Fruit fly (Drosophila melanogaster) Kc167 (cell line): ENCODE measurements around the gene ssp3.

Experiments
- Myc ChIP-seq: fragments of >200 bp; optimal IDR thresholded peaks from 2 replicates; lab custom pipeline; 2017; ENCODE audit warnings: missing external identifiers
- Sin3A ChIP-seq: fragments of >200 bp; optimal IDR thresholded peaks from 2 replicates; lab custom pipeline; 2018; ENCODE audit warnings: missing external identifiers
- h ChIP-seq: fragments of >200 bp; optimal IDR thresholded peaks from 3 replicates; lab custom pipeline; 2018; ENCODE audit warnings: missing external identifiers
- insv ChIP-seq: fragments of >200 bp; optimal IDR thresholded peaks from 3 replicates; lab custom pipeline; 2018; ENCODE audit warnings: missing external identifiers
- psq ChIP-seq: fragments of >200 bp; optimal IDR thresholded peaks from 2 replicates; lab custom pipeline; 2017; ENCODE audit warnings: missing external identifiers
- ttk ChIP-seq: sonication (Bioruptor generic); optimal IDR thresholded peaks from 2 replicates; lab custom pipeline; 2017; ENCODE audit warnings: missing external identifiers

The ssp3 gene

dm6 chr2L:18914829-18915228 is 28.9 kb downstream of the ssp3 start:
- TF ChIP-seq h = no peak
- TF ChIP-seq Sin3A (lab: Kevin White, UChicago) = no peak
- no peak for TF ChIP-seq Myc (lab: Kevin White, UChicago)
- TF ChIP-seq psq = no peak
- no peak for TF ChIP-seq ttk
- no peak for TF ChIP-seq insv

- TF ChIP-seq Sin3A (lab: Kevin White, UChicago) (no peak), ttk (no peak), h (no peak), insv (no peak)
Observed at dm6 chr2L:18907491-18907890, 36.3 kb downstream of the ssp3 start.

- TF ChIP-seq h = no peak
- TF ChIP-seq insv = no peak
- no peak for TF ChIP-seq Sin3A (lab: Kevin White, UChicago)
- no peak for TF ChIP-seq psq
- no peak for TF ChIP-seq ttk
- no peak for TF ChIP-seq Myc (lab: Kevin White, UChicago)
Observed at dm6 chr2L:18906615-18907014, 37.1 kb downstream of the ssp3 start.

dm6 chr2L:18900976-18901375 is 42.8 kb downstream of the ssp3 start:
- TF ChIP-seq insv (no peak), ttk (no peak), h (no peak), psq (no peak), Myc (lab: Kevin White, UChicago) (no peak), Sin3A (lab: Kevin White, UChicago) (no peak)

dm6 chr2L:18899862-18900261 is 43.9 kb downstream of the ssp3 start:
- no peak for TF ChIP-seq Sin3A (lab: Kevin White, UChicago)
- no peak for TF ChIP-seq h
- no peak for TF ChIP-seq insv
- no peak for TF ChIP-seq ttk
- TF ChIP-seq psq = no peak
- TF ChIP-seq Myc (lab: Kevin White, UChicago) = no peak

- no peak for TF ChIP-seq Myc (lab: Kevin White, UChicago)
- no peak for TF ChIP-seq h
- TF ChIP-seq ttk = no peak
- TF ChIP-seq Sin3A (lab: Kevin White, UChicago) = no peak
- TF ChIP-seq psq = no peak
- no peak for TF ChIP-seq insv
Observed at dm6 chr2L:18899254-18899653, 44.5 kb downstream of the ssp3 start.

- TF ChIP-seq Sin3A (lab: Kevin White, UChicago) = no peak
- no peak for TF ChIP-seq insv
- TF ChIP-seq ttk = no peak
- TF ChIP-seq h = no peak
- TF ChIP-seq psq = no peak
- TF ChIP-seq Myc (lab: Kevin White, UChicago) = no peak
Observed at dm6 chr2L:18897992-18898391, 45.8 kb downstream of the ssp3 start.

DNA sequence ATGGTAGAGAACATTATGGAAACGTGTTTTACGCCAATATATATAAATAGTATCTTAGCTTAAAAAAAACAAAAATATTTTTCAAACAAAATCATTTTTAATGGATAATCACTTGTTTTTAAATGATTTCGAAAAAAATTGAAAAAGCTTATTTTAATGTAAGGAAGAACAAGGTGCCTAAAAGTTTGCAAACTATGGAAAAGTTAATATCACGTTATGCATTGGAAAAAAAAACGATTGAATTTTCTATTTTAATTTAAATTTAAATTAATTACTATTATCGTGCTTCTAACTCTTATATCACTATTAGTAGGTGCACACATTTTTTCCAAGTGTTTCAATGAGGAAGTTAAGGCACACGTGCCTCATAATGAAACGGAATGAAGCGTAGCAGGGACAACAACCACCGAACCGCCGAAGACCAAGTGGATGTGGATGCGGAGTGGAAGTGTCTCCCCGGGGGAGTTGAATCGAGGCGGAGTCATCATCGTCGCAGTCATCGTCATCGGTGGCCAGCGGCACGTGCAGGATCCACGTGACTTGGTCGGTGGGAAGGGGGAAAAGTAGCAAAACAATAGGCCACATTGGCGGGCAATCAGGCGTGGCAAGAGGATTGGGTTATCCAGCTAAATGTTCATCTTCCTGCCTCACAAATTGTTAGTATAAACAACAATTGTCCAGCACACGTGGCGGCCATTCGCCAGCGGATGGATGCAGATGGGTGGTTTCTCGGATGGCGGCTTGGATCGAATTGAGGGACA is 46.8 kb downstream of the ssp3 start:
- TF ChIP-seq insv (no peak), Myc (lab: Kevin White, UChicago) (no peak), Sin3A (lab: Kevin White, UChicago) (no peak), ttk (no peak), h (no peak), psq (no peak)

DNA sequence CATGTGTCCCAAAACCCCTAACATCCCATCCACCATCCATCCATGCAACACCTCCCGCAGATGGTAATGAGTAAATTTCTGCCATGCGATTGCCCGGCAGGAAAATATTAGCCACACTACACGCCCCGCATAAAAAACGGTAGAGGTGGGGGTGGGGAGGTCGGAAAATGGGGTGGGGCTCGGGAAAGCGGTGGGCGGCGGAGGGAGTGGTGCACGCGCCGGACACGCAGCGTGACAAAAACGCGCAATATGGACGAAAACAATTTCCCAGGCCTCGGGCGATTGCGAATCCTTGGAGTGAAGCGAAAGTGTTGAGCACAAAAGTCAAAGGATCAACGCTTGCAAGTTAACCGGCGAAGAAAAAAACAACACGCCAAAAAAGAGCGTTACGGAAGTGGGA is 47.4 kb downstream of the ssp3 start:
- no peak for TF ChIP-seq insv
- no peak for TF ChIP-seq Myc (lab: Kevin White, UChicago)
- no peak for TF ChIP-seq psq
- no peak for TF ChIP-seq h
- TF ChIP-seq Sin3A (lab: Kevin White, UChicago) = no peak
- no peak for TF ChIP-seq ttk

DNA sequence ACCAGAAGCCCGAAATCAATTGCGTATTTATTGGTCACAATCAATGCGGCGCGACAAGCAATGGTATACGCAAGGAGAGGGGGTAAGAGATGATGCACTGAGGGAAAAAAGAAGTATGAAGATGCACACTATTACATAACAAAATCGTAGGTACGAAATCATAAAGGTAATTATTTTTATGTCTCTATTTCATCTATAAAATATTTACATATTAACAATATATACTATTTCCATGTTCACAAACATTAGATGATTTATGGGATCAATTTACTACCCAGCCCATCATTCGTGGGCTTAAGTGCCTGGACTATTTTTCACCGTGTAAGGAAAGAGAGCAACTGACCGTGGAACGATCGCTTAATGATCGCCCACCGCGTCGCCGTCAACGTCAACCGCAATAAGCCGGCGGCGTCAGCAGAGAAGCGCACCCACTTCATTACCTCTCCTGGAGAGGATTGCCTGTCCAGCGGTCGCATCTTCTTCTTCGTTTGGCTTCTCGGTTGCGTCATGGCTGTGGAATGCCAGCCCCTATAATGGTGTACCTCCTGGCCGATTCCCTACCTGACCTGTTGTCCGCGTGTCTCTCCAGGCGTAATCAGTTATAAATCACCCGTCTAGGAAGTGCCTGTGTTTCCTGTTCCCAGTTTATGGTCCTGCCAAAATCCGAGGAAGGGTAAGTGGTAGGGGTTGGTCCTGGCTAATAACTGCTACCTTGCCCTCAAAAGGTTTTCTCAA is 48.6 kb downstream of the ssp3 start:
- TF ChIP-seq insv (no peak), h (no peak), Sin3A (lab: Kevin White, UChicago) (no peak), ttk (no peak), psq (no peak)

DNA sequence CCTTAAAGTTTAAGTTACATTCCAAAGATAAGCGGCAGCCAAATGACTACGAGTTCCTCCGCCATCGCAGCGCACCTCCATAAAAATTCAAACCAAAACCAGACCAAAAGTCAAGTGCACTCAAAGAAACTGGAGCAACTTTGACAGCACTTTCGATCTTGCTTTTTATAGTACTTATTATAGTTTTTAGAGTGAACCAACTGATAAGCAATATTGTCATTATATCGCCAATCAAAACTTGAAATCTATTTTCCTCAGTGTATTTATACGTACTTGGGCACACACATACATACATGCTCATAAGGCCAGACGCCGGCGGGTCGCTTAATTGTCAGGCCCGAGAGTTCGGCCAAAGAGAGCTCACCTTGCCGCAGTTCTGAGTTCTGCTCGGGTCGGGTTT is 53.7 kb downstream of the ssp3 start:
- TF ChIP-seq ttk = no peak
- TF ChIP-seq h = no peak
- no peak for TF ChIP-seq psq
- TF ChIP-seq insv = no peak
- no peak for TF ChIP-seq Myc (lab: Kevin White, UChicago)
- TF ChIP-seq Sin3A (lab: Kevin White, UChicago) = no peak

DNA sequence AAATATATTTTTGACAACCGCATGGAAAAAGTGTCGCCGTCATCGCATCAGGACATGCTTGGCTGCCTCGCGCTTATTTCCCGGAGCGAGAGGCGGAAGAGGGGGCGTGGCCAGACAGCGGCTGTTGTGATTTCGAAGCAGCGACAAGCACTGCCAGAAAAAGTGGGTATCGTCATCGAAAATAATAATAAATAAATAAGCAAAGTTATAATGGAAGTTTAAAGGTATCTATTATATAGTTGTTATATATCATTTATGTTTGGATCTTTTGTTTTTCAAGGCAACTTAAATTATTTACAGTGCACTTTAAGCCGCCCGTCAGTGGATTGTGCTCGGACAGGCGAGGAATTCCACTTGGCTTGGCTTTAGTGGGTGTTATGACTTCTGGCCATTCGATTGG is 54.4 kb downstream of the ssp3 start:
- no peak for TF ChIP-seq Myc (lab: Kevin White, UChicago)
- no peak for TF ChIP-seq psq
- no peak for TF ChIP-seq ttk
- no peak for TF ChIP-seq insv
- TF ChIP-seq h = no peak
- no peak for TF ChIP-seq Sin3A (lab: Kevin White, UChicago)

dm6 chr2L:18886904-18887303 is 56.9 kb downstream of the ssp3 start:
- TF ChIP-seq Sin3A (lab: Kevin White, UChicago) (no peak), insv (no peak), ttk (no peak)

- TF ChIP-seq Myc (lab: Kevin White, UChicago) (no peak), Sin3A (lab: Kevin White, UChicago) (no peak), psq (no peak), ttk (no peak), insv (no peak), h (no peak)
Observed at dm6 chr2L:18884783-18885182, 59.0 kb downstream of the ssp3 start.
